Fruit fly (Drosophila melanogaster) whole organism, prepupa: ENCODE data around the gene Tmtc4.

Experiments used
- Blimp-1 ChIP-seq: fragments of 200-800 bp; sonication (Bioruptor generic); optimal IDR thresholded peaks from 3 replicates; lab custom pipeline; 2017; ENCODE audit warnings: missing biosample characterization, missing genetic modification characterization, mild to moderate bottlenecking, moderate library complexity, missing genetic modification reagents
- CG10631 ChIP-seq: fragments of 200-800 bp; sonication (Bioruptor generic); optimal IDR thresholded peaks from 2 replicates; lab custom pipeline; 2016; ENCODE audit warnings: missing biosample characterization, missing genetic modification characterization
- CG10669 ChIP-seq: fragments of 200-800 bp; sonication (Bioruptor generic); optimal IDR thresholded peaks from 3 replicates; lab custom pipeline; 2018; ENCODE audit warnings: missing biosample characterization, mild to moderate bottlenecking, missing genetic modification characterization, moderate library complexity
- CG11294 ChIP-seq: fragments of 200-800 bp; sonication (Bioruptor generic); IDR thresholded peaks from 2 replicates; pipeline ENCODE4 v1.3.6; 2022; ENCODE audit warnings: missing biosample characterization, missing genetic modification characterization
- CG11762 ChIP-seq: fragments of 200-800 bp; sonication (Bioruptor generic); optimal IDR thresholded peaks from 3 replicates; lab custom pipeline; 2016; ENCODE audit warnings: missing biosample characterization, missing genetic modification characterization; ENCODE audit not compliant: insufficient read depth
- CG15336 ChIP-seq: fragments of 200-800 bp; sonication (Bioruptor generic); IDR thresholded peaks from 2 replicates; pipeline ENCODE4 v1.3.6; 2022; ENCODE audit warnings: missing biosample characterization, missing genetic modification characterization
- CG3032 ChIP-seq: fragments of 200-800 bp; optimal IDR thresholded peaks from 2 replicates; lab custom pipeline; 2019; ENCODE audit warnings: missing biosample characterization, mild to moderate bottlenecking, missing genetic modification characterization, moderate library complexity
- CG31627 ChIP-seq: fragments of 200-800 bp; sonication (Bioruptor generic); optimal IDR thresholded peaks from 3 replicates; lab custom pipeline; 2016; ENCODE audit warnings: missing biosample characterization, missing genetic modification characterization
- CG32006 ChIP-seq: fragments of 200-800 bp; sonication (Bioruptor generic); optimal IDR thresholded peaks from 3 replicates; lab custom pipeline; 2017; ENCODE audit warnings: missing biosample characterization, mild to moderate bottlenecking, missing genetic modification characterization
- CG34406 ChIP-seq: fragments of 200-800 bp; sonication (Bioruptor generic); optimal IDR thresholded peaks from 3 replicates; lab custom pipeline; 2016; ENCODE audit warnings: missing biosample characterization, missing genetic modification characterization
- CG3919 ChIP-seq: fragments of 200-800 bp; sonication (Bioruptor generic); optimal IDR thresholded peaks from 3 replicates; lab custom pipeline; 2016; ENCODE audit warnings: missing biosample characterization, missing genetic modification characterization
- CG6163 ChIP-seq: fragments of 200-800 bp; sonication (Bioruptor generic); IDR thresholded peaks from 3 replicates; pipeline ENCODE4 v1.3.6; 2022; ENCODE audit warnings: missing biosample characterization, missing genetic modification characterization
- CG6276 ChIP-seq: fragments of 200-800 bp; sonication (Bioruptor generic); optimal IDR thresholded peaks from 2 replicates; lab custom pipeline; 2017; ENCODE audit warnings: missing biosample characterization, mild to moderate bottlenecking, missing genetic modification characterization
- CG6854 ChIP-seq: fragments of 200-800 bp; sonication (Bioruptor generic); optimal IDR thresholded peaks from 2 replicates; lab custom pipeline; 2017; ENCODE audit warnings: missing biosample characterization, mild to moderate bottlenecking, missing genetic modification characterization
- CG7368 ChIP-seq: fragments of 200-800 bp; sonication (Bioruptor generic); optimal IDR thresholded peaks from 3 replicates; lab custom pipeline; 2016; ENCODE audit warnings: missing biosample characterization, missing genetic modification characterization
- CG8119 ChIP-seq: fragments of 200-800 bp; sonication (Bioruptor generic); IDR thresholded peaks from 3 replicates; pipeline ENCODE4 v1.3.6; 2022; ENCODE audit warnings: missing biosample characterization, missing genetic modification characterization
- CG8319 ChIP-seq: fragments of 200-800 bp; sonication (Bioruptor generic); optimal IDR thresholded peaks from 3 replicates; lab custom pipeline; 2016; ENCODE audit warnings: missing biosample characterization, missing genetic modification characterization
- CG8632 ChIP-seq: fragments of 200-800 bp; sonication (Bioruptor generic); optimal IDR thresholded peaks from 3 replicates; lab custom pipeline; 2016; ENCODE audit warnings: missing biosample characterization, missing genetic modification characterization
- Eip75B ChIP-seq: fragments of 200-800 bp; sonication (Bioruptor generic); optimal IDR thresholded peaks from 3 replicates; lab custom pipeline; 2016; ENCODE audit warnings: missing biosample characterization, missing genetic modification characterization
- Eip78C ChIP-seq: fragments of 200-800 bp; sonication (Bioruptor generic); peaks from one replicate; lab custom pipeline; 2016; ENCODE audit warnings: missing biosample characterization, missing genetic modification characterization
- Hr38 ChIP-seq: sonication (Bioruptor generic); optimal IDR thresholded peaks from 2 replicates; lab custom pipeline; 2016; ENCODE audit warnings: missing biosample characterization, missing genetic modification characterization
- Hr39 ChIP-seq: fragments of 200-800 bp; sonication (Bioruptor generic); optimal IDR thresholded peaks from 2 replicates; lab custom pipeline; 2016; ENCODE audit warnings: missing biosample characterization, missing genetic modification characterization
- Lpt ChIP-seq: fragments of 200-800 bp; sonication (Bioruptor generic); optimal IDR thresholded peaks from 3 replicates; lab custom pipeline; 2016; ENCODE audit warnings: missing biosample characterization, missing genetic modification characterization
- Met ChIP-seq: fragments of 200-800 bp; sonication (Bioruptor generic); optimal IDR thresholded peaks from 3 replicates; lab custom pipeline; 2016; ENCODE audit warnings: missing biosample characterization, missing genetic modification characterization
- OdsH ChIP-seq: fragments of 200-800 bp; sonication (Bioruptor generic); optimal IDR thresholded peaks from 3 replicates; lab custom pipeline; 2016; ENCODE audit warnings: missing biosample characterization, missing genetic modification characterization
- Sox102F ChIP-seq: fragments of 200-800 bp; sonication (Bioruptor generic); optimal IDR thresholded peaks from 2 replicates; lab custom pipeline; 2016; ENCODE audit warnings: missing biosample characterization, mild to moderate bottlenecking, missing genetic modification characterization
- achi ChIP-seq: fragments of 200-800 bp; sonication (Bioruptor generic); optimal IDR thresholded peaks from 3 replicates; lab custom pipeline; 2016; ENCODE audit warnings: missing biosample characterization, missing genetic modification characterization
- acj6 ChIP-seq: fragments of 200-800 bp; sonication (Bioruptor generic); optimal IDR thresholded peaks from 3 replicates; lab custom pipeline; 2016; ENCODE audit warnings: missing biosample characterization, missing genetic modification characterization
- cyc ChIP-seq: fragments of 200-800 bp; sonication (Bioruptor generic); optimal IDR thresholded peaks from 3 replicates; lab custom pipeline; 2016; ENCODE audit warnings: missing biosample characterization, missing genetic modification characterization
- dac ChIP-seq: fragments of 200-800 bp; sonication (Bioruptor generic); optimal IDR thresholded peaks from 2 replicates; lab custom pipeline; 2017; ENCODE audit warnings: missing biosample characterization, mild to moderate bottlenecking, missing genetic modification characterization
- dsx ChIP-seq: fragments of 200-800 bp; optimal IDR thresholded peaks from 3 replicates; lab custom pipeline; 2019; ENCODE audit warnings: missing biosample characterization, mild to moderate bottlenecking, missing genetic modification characterization, moderate library complexity; ENCODE audit not compliant: poor library complexity, severe bottlenecking
- eg ChIP-seq: fragments of 200-800 bp; sonication (Bioruptor generic); IDR thresholded peaks from 3 replicates; pipeline ENCODE4 v1.3.6; 2022; ENCODE audit warnings: missing biosample characterization, missing genetic modification characterization
- esn ChIP-seq: fragments of 200-800 bp; sonication (Bioruptor generic); optimal IDR thresholded peaks from 2 replicates; lab custom pipeline; 2016; ENCODE audit warnings: missing biosample characterization, mild to moderate bottlenecking, missing genetic modification characterization, moderate library complexity
- fd59A ChIP-seq: fragments of 200-800 bp; sonication (Bioruptor generic); optimal IDR thresholded peaks from 2 replicates; lab custom pipeline; 2017; ENCODE audit warnings: missing biosample characterization, mild to moderate bottlenecking, missing genetic modification characterization, missing genetic modification reagents
- fd85E ChIP-seq: fragments of 200-800 bp; sonication (Bioruptor generic); optimal IDR thresholded peaks from 3 replicates; lab custom pipeline; 2016; ENCODE audit warnings: missing biosample characterization, missing genetic modification characterization
- fkh ChIP-seq: fragments of 200-800 bp; sonication (Bioruptor generic); optimal IDR thresholded peaks from 3 replicates; lab custom pipeline; 2017; ENCODE audit warnings: missing biosample characterization, mild to moderate bottlenecking, missing genetic modification characterization, moderate library complexity
- lz ChIP-seq: fragments of 200-800 bp; sonication (Bioruptor generic); optimal IDR thresholded peaks from 3 replicates; lab custom pipeline; 2016; ENCODE audit warnings: missing biosample characterization, missing genetic modification characterization
- net ChIP-seq: fragments of 200-800 bp; sonication (Bioruptor generic); optimal IDR thresholded peaks from 3 replicates; lab custom pipeline; 2016; ENCODE audit warnings: missing biosample characterization, missing genetic modification characterization
- pdm3 ChIP-seq: fragments of 200-800 bp; sonication (Bioruptor generic); optimal IDR thresholded peaks from 3 replicates; lab custom pipeline; 2016; ENCODE audit warnings: missing biosample characterization, missing genetic modification characterization
- salr ChIP-seq, 2 experiments: fragments of 200-800 bp; sonication (Bioruptor generic); optimal IDR thresholded peaks; 3 replicates each; lab custom pipeline; 2016 to 2018; ENCODE audit warnings: missing biosample characterization in 2 of 2, missing genetic modification characterization in 2 of 2, mild to moderate bottlenecking in 1 of 2
- spab ChIP-seq: fragments of 200-800 bp; sonication (Bioruptor generic); optimal IDR thresholded peaks from 2 replicates; lab custom pipeline; 2017; ENCODE audit warnings: missing biosample characterization, mild to moderate bottlenecking, missing genetic modification characterization, missing genetic modification reagents
- vri ChIP-seq: fragments of 200-800 bp; sonication (Bioruptor generic); optimal IDR thresholded peaks from 3 replicates; lab custom pipeline; 2016; ENCODE audit warnings: missing biosample characterization, mild to moderate bottlenecking, missing genetic modification characterization

Gene Tmtc4

DNA sequence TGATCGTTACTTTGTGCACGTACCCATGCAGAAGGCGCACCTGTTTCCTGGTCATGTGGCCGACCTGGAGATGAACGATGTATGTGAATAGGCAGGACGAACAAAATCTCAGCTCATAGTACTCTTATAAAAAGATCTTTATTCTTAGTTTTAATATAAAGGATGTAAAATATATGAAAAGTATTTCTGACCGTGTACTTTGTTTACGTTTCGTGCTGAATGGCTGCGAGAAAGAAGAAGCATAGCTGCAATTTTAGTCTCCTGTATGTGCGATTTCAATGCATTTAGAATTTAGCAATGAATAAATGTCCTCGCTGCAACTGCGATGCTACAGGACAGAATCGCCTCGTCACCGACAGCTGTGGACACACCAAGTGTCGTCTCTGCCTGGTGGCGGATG, 3.2 kb upstream of the Tmtc4 start, which contains the start of the genes CG42726 and CG42727 (continued):
- TF ChIP-seq CG8632 (GFP tag; lab: Kevin White, UChicago) (peak; percentile 22), CG11294 (GFP tag; lab: Robert Waterston, UW) (0 out of 2 replicates have a peak, but pooled peaks have one; percentile 27), CG32006 (GFP tag; lab: Kevin White, UChicago) (no peak), eg (GFP tag; lab: Robert Waterston, UW) (peak; percentile 56; the same call in 1 of the 3 replicates), Eip78C (GFP tag; lab: Kevin White, UChicago) (peak; percentile 87), acj6 (GFP tag; lab: Kevin White, UChicago) (no peak), CG6276 (no peak), Sox102F (GFP tag; lab: Kevin White, UChicago) (no peak), CG3032 (tag; lab: Kevin White, UChicago) (peak; percentile 52), CG11762 (peak; percentile 10), Met (GFP tag; lab: Kevin White, UChicago) (no peak), dac (GFP tag; lab: Kevin White, UChicago) (peak; percentile 28), fd59A (GFP tag; lab: Kevin White, UChicago) (no peak), spab (GFP tag; lab: Kevin White, UChicago) (no peak), CG10631 (GFP tag; lab: Kevin White, UChicago) (peak; percentile 47), CG6163 (GFP tag; lab: Robert Waterston, UW) (peak; percentile 51), achi (GFP tag; lab: Kevin White, UChicago) (peak; percentile 30), Lpt (GFP tag; lab: Kevin White, UChicago) (no peak), CG10669 (GFP tag; lab: Kevin White, UChicago) (peak; percentile 24), CG15336 (no peak), salr (GFP tag; optimal IDR thresholded peaks at IDR 0.05; lab: Kevin White, UChicago) (no peak)

DNA sequence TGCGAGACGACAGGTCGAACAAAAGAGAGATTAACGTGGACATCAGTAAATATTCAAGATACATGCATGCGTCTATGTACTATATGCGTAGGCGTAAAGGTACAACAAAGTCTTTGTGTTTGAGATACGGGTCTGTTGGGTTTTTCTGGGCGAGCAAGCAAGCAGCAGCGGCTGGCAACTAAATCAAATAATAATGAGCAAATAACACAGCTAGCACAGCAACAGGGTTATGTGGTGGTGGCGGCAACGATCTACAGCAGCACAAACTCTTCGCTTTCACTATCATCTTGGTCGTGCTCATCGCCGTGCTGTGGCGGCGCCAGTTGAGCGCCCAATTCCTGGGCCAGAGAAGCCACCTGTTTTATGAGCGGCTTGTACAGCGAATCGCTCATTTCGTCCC, 3.0 kb downstream of the Tmtc4 start:
- TF ChIP-seq dsx (GFP tag; lab: Kevin White, UChicago) (no peak), fkh (GFP tag; lab: Kevin White, UChicago) (peak; percentile 93)
- TF ChIP-seq, all 60 proteins: peak for 1

DNA sequence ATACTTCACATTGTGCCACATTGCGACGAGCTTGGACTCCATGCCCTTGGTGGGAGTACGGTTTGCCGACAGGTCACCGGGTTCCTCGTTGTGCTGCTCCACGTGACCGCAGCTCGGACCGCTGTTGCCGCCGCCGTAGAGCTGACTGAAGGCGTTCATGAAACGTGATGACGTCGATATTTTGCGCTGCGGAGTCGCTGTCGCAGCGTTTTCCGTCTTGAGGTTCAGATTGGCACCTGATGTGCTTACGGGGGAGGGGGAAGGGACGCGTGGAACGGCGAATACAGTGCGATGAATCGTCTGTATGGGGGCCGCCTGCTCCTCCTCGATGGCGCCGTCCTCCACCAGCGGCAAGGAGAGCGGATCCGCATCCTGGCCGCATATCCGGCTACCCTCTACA, 5.1 kb downstream of the Tmtc4 start:
- TF ChIP-seq Hr38 (GFP tag; lab: Kevin White, UChicago): no peak
- TF ChIP-seq CG6854 (GFP tag; lab: Kevin White, UChicago): no peak
- TF ChIP-seq CG34406 (GFP tag; lab: Kevin White, UChicago): no peak
- no peak for TF ChIP-seq esn (GFP tag; lab: Kevin White, UChicago)
- no peak for TF ChIP-seq Blimp-1 (GFP tag; lab: Kevin White, UChicago)
- TF ChIP-seq acj6 (GFP tag; lab: Kevin White, UChicago): no peak
- TF ChIP-seq CG6276: no peak
- TF ChIP-seq lz (GFP tag; lab: Kevin White, UChicago): no peak
- no peak for TF ChIP-seq CG8319 (GFP tag; lab: Kevin White, UChicago)
- no peak for TF ChIP-seq CG10669 (GFP tag; lab: Kevin White, UChicago)

DNA sequence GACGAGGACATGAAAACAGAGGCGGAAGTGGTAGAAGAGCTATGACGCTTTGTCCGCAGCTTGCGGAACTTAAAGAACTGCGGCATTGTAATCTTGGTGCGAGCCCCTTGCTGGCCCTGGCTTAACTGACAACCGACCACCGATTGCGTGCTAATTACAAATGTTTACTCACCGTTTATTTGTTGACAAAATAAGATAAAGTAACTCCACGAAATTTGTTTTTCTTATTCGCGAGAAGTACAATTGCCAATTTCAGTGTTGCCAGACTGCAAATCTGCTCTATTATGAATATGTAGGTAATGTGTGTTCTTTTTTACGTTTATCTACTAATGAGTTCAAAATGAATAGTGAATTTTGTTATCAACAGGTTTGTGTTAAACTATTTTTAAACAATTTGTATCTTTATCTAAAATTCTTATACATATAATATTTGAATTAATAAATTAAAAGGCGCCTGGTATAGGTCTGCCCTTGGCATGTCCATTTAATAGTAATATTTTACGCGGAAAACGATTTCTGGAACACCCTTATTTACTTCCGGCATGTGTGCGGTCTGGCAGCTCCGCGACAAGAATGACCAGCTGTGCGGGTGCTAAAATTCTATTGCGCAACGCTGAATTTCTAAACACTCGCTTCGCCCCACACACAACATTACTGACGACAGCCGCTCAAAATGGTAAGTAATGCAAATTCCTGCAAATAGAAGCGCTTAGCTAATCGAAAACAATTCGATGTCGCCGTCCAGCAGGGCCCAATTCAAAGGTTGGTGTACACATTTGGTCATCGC, 5.8 kb downstream of the Tmtc4 start, which contains the start of the genes Atg4b and Hibch:
Gene Atg4b (minus strand): TSS at position 280 of the 787 bp plus-strand sequence.
Gene Hibch (plus strand): TSS at position 585 of the 787 bp plus-strand sequence.
- TF ChIP-seq CG6163 (GFP tag; lab: Robert Waterston, UW) (peak; percentile 68; the same call in 2 of the 3 replicates), achi (GFP tag; lab: Kevin White, UChicago) (no peak), vri (GFP tag; lab: Kevin White, UChicago) (peak; percentile 93), OdsH (GFP tag; lab: Kevin White, UChicago) (no peak), CG3919 (no peak), Eip75B (no peak), CG8632 (GFP tag; lab: Kevin White, UChicago) (peak; percentile 73), CG7368 (GFP tag; lab: Kevin White, UChicago) (peak; percentile 67), CG10631 (GFP tag; lab: Kevin White, UChicago) (peak; percentile 90), fd85E (GFP tag; lab: Kevin White, UChicago) (no peak), spab (GFP tag; lab: Kevin White, UChicago) (no peak), cyc (GFP tag; lab: Kevin White, UChicago) (peak; percentile 83), pdm3 (GFP tag; lab: Kevin White, UChicago) (no peak), CG31627 (GFP tag; lab: Kevin White, UChicago) (peak; percentile 61), Blimp-1 (GFP tag; lab: Kevin White, UChicago) (peak; percentile 73), CG8119 (GFP tag; lab: Robert Waterston, UW) (peak; percentile 63; the same call in 2 of the 3 replicates), fd59A (GFP tag; lab: Kevin White, UChicago) (peak; percentile 60), Hr39 (no peak), net (GFP tag; lab: Kevin White, UChicago) (no peak), eg (GFP tag; lab: Robert Waterston, UW) (peak; percentile 79), Lpt (GFP tag; lab: Kevin White, UChicago) (no peak), fkh (GFP tag; lab: Kevin White, UChicago) (peak; percentile 97), salr (GFP tag; optimal IDR thresholded peaks at IDR 0.05; lab: Kevin White, UChicago) (peak in 1 of 2 experiments; percentile 62), CG15336 (peak; percentile 66), CG8319 (GFP tag; lab: Kevin White, UChicago) (peak; percentile 70)
